Fruit fly (Drosophila melanogaster): ENCODE measurements around the gene TyrRII.

Gene TyrRII

DNA sequence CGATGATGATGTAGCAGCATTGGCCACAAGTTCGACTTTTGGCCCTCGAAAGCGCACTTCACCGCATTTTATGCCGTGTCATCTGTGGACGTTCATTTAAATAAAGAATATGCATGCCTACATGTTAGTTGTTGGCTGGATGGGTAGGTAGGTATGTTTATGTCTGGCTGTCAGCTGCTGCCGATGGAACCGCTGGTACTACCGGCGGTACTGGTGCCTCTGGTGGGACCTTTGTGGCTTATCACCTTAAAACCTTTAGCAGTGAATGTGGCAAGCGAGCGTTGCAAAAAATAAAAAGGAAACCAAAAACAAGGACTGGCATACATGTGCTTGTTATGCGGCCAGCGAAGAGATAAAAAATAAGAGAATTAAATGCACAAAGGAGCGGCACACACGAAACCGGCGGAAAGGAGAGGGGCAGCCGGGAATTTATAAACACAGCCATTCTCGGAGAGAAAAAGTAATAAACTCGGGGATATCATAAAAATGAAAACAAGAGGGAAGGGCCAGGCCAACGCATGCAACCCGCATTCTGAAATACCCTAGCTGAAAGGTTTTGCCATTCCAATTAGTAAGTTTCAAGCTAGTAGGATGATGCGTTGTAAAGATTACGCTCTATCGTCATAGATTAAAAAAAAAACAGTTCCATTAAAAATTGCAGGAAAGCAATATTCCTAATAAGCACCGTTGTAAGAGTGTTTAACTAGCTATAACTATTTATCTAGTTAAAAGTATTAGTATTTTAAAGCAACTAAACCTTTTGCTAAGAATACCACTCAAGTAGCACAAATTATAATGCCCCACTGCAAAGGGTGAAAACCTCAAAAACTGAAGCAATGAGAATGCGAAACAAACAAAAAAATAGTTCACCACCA, 34.2 kb upstream of the TyrRII start:
- TF ChIP-seq Ets98B (GFP tag; IDR thresholded peaks at IDR 0.05), result no peak; the same call in 1 of the 2 replicates
- TF ChIP-seq CG8301 (tag; optimal IDR thresholded peaks at IDR 0.05), result peak; percentile 48
- peak; percentile 26 for TF ChIP-seq EcR (GFP tag; optimal IDR thresholded peaks at IDR 0.05)
- peak; percentile 87 for TF ChIP-seq CG9948 (tag; optimal IDR thresholded peaks at IDR 0.05)
- peak; percentile 47; the same call in 1 of the 3 replicates for TF ChIP-seq CG4496 (GFP tag; IDR thresholded peaks at IDR 0.05)
- TF ChIP-seq CG8159 (tag; optimal IDR thresholded peaks at IDR 0.05), result peak; percentile 88
- peak; percentile 47 for TF ChIP-seq CG13204 (GFP tag; optimal IDR thresholded peaks at IDR 0.05)
- TF ChIP-seq CG17806 (tag; optimal IDR thresholded peaks at IDR 0.05), result peak; percentile 77
- no peak for TF ChIP-seq gl (tag; optimal IDR thresholded peaks at IDR 0.05)
- peak; percentile 71 for TF ChIP-seq Pif1A (GFP tag; optimal IDR thresholded peaks at IDR 0.05)
- TF ChIP-seq CG34367 (tag; optimal IDR thresholded peaks at IDR 0.05), result peak; percentile 87
- TF ChIP-seq CG32121 (GFP tag; IDR thresholded peaks at IDR 0.05), result no peak
- TF ChIP-seq rn (GFP tag; IDR thresholded peaks at IDR 0.05), result peak; percentile 35; the same call in 1 of the 2 replicates
- peak; percentile 53 for TF ChIP-seq D1 (tag; optimal IDR thresholded peaks at IDR 0.05)
- TF ChIP-seq fd96Ca (GFP tag; IDR thresholded peaks at IDR 0.05), result peak; percentile 46; the same call in 1 of the 3 replicates
- no peak for TF ChIP-seq CG12605 (GFP tag; IDR thresholded peaks at IDR 0.05)
- peak; percentile 62 for TF ChIP-seq Snoo (tag; optimal IDR thresholded peaks at IDR 0.05)
- no peak for TF ChIP-seq CG10348 (GFP tag; IDR thresholded peaks at IDR 0.05)
- peak; percentile 89 for TF ChIP-seq CG15710 (tag; optimal IDR thresholded peaks at IDR 0.05)
- TF ChIP-seq Pif1B (GFP tag; optimal IDR thresholded peaks at IDR 0.05), result peak; percentile 43
- TF ChIP-seq CG14655 (GFP tag; optimal IDR thresholded peaks at IDR 0.05), result peak; percentile 72

DNA sequence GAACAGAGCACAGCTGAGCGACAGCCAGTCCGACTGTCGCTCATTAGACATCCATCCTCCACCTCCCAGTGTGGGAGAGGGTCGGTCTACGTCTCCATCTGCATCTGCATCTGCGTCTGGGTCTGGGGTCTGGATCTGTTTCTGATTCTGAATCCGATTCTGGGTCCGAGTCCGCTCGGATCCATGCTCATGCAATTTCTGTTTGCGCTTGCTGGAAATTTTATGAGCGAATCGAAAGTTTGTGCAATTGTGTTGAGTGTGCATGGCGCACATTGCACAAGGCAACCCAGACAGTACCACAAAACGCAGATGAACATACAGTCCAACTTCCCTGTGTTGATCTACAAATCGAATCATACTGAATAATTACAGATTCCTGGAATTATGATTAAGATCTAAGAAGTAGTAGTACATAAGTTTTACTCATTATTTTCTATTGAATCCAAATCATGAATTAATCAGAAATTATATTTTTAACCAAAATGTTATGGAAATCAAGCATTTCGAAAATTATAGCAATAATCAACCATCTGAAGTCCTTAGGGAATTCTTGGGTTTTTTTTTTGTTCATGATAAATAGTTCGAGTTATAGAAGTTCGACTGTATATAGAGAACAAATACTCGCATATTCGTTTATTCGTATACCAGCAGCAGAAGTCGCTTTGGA, 33.3 kb upstream of the TyrRII start:
- TF ChIP-seq EcR (GFP tag; optimal IDR thresholded peaks at IDR 0.05), result no peak
- TF ChIP-seq Snoo (tag; optimal IDR thresholded peaks at IDR 0.05), result peak; percentile 89
- peak; percentile 88 for TF ChIP-seq CG4496 (GFP tag; IDR thresholded peaks at IDR 0.05)
- TF ChIP-seq CG14655 (GFP tag; optimal IDR thresholded peaks at IDR 0.05), result peak; percentile 98
- TF ChIP-seq CG8301 (tag; optimal IDR thresholded peaks at IDR 0.05), result peak; percentile 98
- TF ChIP-seq CG15710 (tag; optimal IDR thresholded peaks at IDR 0.05), result peak; percentile 95
- TF ChIP-seq CG13204 (GFP tag; optimal IDR thresholded peaks at IDR 0.05), result no peak
- peak; percentile 97 for TF ChIP-seq CG17806 (tag; optimal IDR thresholded peaks at IDR 0.05)
- TF ChIP-seq CG34367 (tag; optimal IDR thresholded peaks at IDR 0.05), result peak; percentile 90
- TF ChIP-seq CG12605 (GFP tag; IDR thresholded peaks at IDR 0.05), result peak; percentile 83
- peak; percentile 95 for TF ChIP-seq Pif1A (GFP tag; optimal IDR thresholded peaks at IDR 0.05)
- peak; percentile 97 for TF ChIP-seq CG9948 (tag; optimal IDR thresholded peaks at IDR 0.05)
- TF ChIP-seq Pif1B (GFP tag; optimal IDR thresholded peaks at IDR 0.05), result peak; percentile 95
- peak; percentile 82 for TF ChIP-seq rn (GFP tag; IDR thresholded peaks at IDR 0.05)
- peak; percentile 78 for TF ChIP-seq CG10348 (GFP tag; IDR thresholded peaks at IDR 0.05)
- TF ChIP-seq fd96Ca (GFP tag; IDR thresholded peaks at IDR 0.05), result peak; percentile 51; the same call in 2 of the 3 replicates
- TF ChIP-seq CG8159 (tag; optimal IDR thresholded peaks at IDR 0.05), result peak; percentile 98
- peak; percentile 93 for TF ChIP-seq CG32121 (GFP tag; IDR thresholded peaks at IDR 0.05)
- peak; percentile 91 for TF ChIP-seq gl (tag; optimal IDR thresholded peaks at IDR 0.05)
- peak; percentile 86 for TF ChIP-seq Ets98B (GFP tag; IDR thresholded peaks at IDR 0.05)
- TF ChIP-seq D1 (tag; optimal IDR thresholded peaks at IDR 0.05), result peak; percentile 94

DNA sequence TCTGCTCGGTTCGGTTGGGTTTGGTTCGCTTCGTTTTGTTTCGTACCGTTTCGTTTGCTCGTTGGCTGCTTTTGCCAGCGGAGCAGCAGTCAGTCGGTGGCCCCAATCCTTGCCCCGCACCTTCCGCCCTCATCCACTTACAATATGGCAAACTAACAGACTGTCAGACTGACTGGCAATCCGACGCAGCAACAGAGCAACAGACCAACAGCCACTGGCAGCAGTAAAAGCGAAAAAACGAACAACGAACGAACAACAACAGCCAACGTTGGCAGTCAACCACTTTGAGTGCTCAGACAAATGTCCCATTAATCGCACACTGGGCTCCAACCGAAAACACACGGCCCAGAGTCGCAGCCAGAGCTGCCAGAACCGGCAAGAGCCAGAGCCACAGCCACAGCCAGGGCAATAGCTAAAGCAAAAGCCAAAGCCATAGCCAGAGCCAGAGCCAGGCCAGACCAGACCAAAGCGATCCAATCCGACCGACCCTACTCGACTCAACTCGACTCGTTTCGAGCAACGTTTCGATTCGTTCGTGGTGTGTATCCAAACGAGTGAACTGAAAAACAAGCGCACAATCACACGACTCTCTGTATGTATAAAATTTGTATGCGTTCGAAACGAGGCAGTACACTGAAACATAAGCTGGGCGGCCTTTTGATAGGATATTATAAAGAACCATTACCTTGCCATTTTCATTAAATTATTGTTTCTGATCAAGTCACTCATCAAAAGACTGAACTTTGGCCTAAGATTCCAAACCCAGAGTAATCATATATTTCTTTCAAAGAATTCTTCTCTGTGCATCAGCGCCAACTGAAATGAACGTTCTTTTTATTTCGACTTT, 32.5 kb upstream of the TyrRII start:
- TF ChIP-seq Ets98B (GFP tag; IDR thresholded peaks at IDR 0.05), result peak; percentile 100
- peak; percentile 100 for TF ChIP-seq CG34367 (tag; optimal IDR thresholded peaks at IDR 0.05)
- peak; percentile 100 for TF ChIP-seq Pif1A (GFP tag; optimal IDR thresholded peaks at IDR 0.05)
- peak; percentile 100 for TF ChIP-seq CG14655 (GFP tag; optimal IDR thresholded peaks at IDR 0.05)
- TF ChIP-seq CG10348 (GFP tag; IDR thresholded peaks at IDR 0.05), result peak; percentile 98
- TF ChIP-seq Snoo (tag; optimal IDR thresholded peaks at IDR 0.05), result peak; percentile 100
- TF ChIP-seq CG13204 (GFP tag; optimal IDR thresholded peaks at IDR 0.05), result peak; percentile 99
- peak; percentile 100 for TF ChIP-seq rn (GFP tag; IDR thresholded peaks at IDR 0.05)
- peak; percentile 100 for TF ChIP-seq CG8159 (tag; optimal IDR thresholded peaks at IDR 0.05)
- peak; percentile 100 for TF ChIP-seq CG17806 (tag; optimal IDR thresholded peaks at IDR 0.05)
- TF ChIP-seq CG8301 (tag; optimal IDR thresholded peaks at IDR 0.05), result peak; percentile 100
- peak; percentile 99 for TF ChIP-seq gl (tag; optimal IDR thresholded peaks at IDR 0.05)
- peak; percentile 99 for TF ChIP-seq CG12605 (GFP tag; IDR thresholded peaks at IDR 0.05)
- TF ChIP-seq CG32121 (GFP tag; IDR thresholded peaks at IDR 0.05), result peak; percentile 100
- TF ChIP-seq Pif1B (GFP tag; optimal IDR thresholded peaks at IDR 0.05), result peak; percentile 100
- peak; percentile 100 for TF ChIP-seq fd96Ca (GFP tag; IDR thresholded peaks at IDR 0.05)
- peak; percentile 85 for TF ChIP-seq EcR (GFP tag; optimal IDR thresholded peaks at IDR 0.05)
- TF ChIP-seq CG4496 (GFP tag; IDR thresholded peaks at IDR 0.05), result peak; percentile 100
- TF ChIP-seq CG9948 (tag; optimal IDR thresholded peaks at IDR 0.05), result peak; percentile 100
- TF ChIP-seq D1 (tag; optimal IDR thresholded peaks at IDR 0.05), result peak; percentile 99
- peak; percentile 100 for TF ChIP-seq CG15710 (tag; optimal IDR thresholded peaks at IDR 0.05)

DNA sequence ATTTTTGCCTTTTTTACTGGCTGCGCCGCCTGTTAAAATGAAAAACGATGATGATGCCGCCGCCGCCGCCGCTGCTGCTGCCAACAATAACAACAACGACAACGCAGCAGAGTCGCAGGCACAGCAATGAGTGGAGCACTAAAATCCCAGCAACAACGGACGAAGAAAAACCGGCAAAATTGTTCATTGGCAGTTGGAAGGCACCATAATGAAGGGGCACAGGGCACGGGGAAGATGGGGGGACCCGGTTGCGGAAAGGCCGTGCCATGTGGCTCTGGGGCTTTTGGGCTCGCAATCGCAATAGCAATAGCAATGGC, 31.9 kb upstream of the TyrRII start:
- TF ChIP-seq Pif1B (GFP tag; optimal IDR thresholded peaks at IDR 0.05), result no peak
- TF ChIP-seq EcR (GFP tag; optimal IDR thresholded peaks at IDR 0.05), result peak; percentile 66
- peak; percentile 98 for TF ChIP-seq CG13204 (GFP tag; optimal IDR thresholded peaks at IDR 0.05)

Measured in whole organism, pupa.